Worm (Caenorhabditis elegans): ENCODE results near the gene lpr-7.
A peak's percentile ranks its signal among the peaks of the same experiment; 100 is the strongest.

Gene lpr-7

ce11 chrX:637588-637987 is 18.4 kb upstream of the lpr-7 start:
- TF ChIP-seq unc-62 (GFP tag; optimal IDR thresholded peaks at IDR 0.05) (no peak), let-607 (tag; optimal IDR thresholded peaks at IDR 0.05) (peak in 1 of 2 experiments; percentile 8), ceh-40 (GFP tag; IDR thresholded peaks at IDR 0.05) (no peak), madf-6 (GFP tag; IDR thresholded peaks at IDR 0.05) (no peak), efl-1 (GFP tag; optimal IDR thresholded peaks at IDR 0.05) (no peak), F39B2.1 (GFP tag; IDR thresholded peaks at IDR 0.05) (no peak), B0261.1 (tag; optimal IDR thresholded peaks at IDR 0.05) (no peak), T26A5.8 (tag; optimal IDR thresholded peaks at IDR 0.05) (no peak), ets-4 (GFP tag; optimal IDR thresholded peaks at IDR 0.05) (peak; percentile 16), lin-35 (GFP tag; optimal IDR thresholded peaks at IDR 0.05) (no peak), nhr-80 (tag; optimal IDR thresholded peaks at IDR 0.05) (peak; percentile 89), hmg-20 (GFP tag; IDR thresholded peaks at IDR 0.05) (no peak)

ce11 chrX:641440-641839 is 14.5 kb upstream of the lpr-7 start, which contains the start of gene M6.11:
TSS of gene M6.11 (minus strand) at chrX:641540.
- TF ChIP-seq ceh-79 (tag; optimal IDR thresholded peaks at IDR 0.05) (no peak), K12H6.12 (tag; optimal IDR thresholded peaks at IDR 0.05) (no peak), unc-62 (GFP tag; optimal IDR thresholded peaks at IDR 0.05) (no peak), snpc-3.4 (tag; optimal IDR thresholded peaks at IDR 0.05) (no peak), snpc-4 (GFP tag; optimal IDR thresholded peaks at IDR 0.05) (no peak), snpc-4 (tag; optimal IDR thresholded peaks at IDR 0.05) (no peak), sptf-2 (GFP tag; optimal IDR thresholded peaks at IDR 0.05) (no peak), ets-4 (GFP tag; optimal IDR thresholded peaks at IDR 0.05) (no peak), nfyb-1 (GFP tag; IDR thresholded peaks at IDR 0.05) (no peak), somi-1 (GFP tag; optimal IDR thresholded peaks at IDR 0.05) (no peak), rec-8 (tag; optimal IDR thresholded peaks at IDR 0.05) (no peak), hrde-1 (tag; optimal IDR thresholded peaks at IDR 0.05; ENCODE audit: borderline replicate concordance) (no peak), him-1 (tag; optimal IDR thresholded peaks at IDR 0.05) (no peak), ama-1 (optimal IDR thresholded peaks at IDR 0.05) (no peak), ama-1 (GFP tag; optimal IDR thresholded peaks at IDR 0.05) (no peak), hlh-26 (GFP tag; conservative IDR thresholded peaks at IDR 0.05) (no peak), ztf-18 (tag; optimal IDR thresholded peaks at IDR 0.05) (no peak), mcd-1 (GFP tag; IDR thresholded peaks at IDR 0.05) (no peak), atf-7 (tag; optimal IDR thresholded peaks at IDR 0.05) (no peak), ekl-4 (GFP tag; IDR thresholded peaks at IDR 0.05) (no peak), Y53G8AR.9 (GFP tag; conservative IDR thresholded peaks at IDR 0.05) (no peak)

ce11 chrX:642817-643216 is 13.2 kb upstream of the lpr-7 start:
- TF ChIP-seq ztf-6 (GFP tag; IDR thresholded peaks at IDR 0.05) (no peak), dpff-1 (tag; optimal IDR thresholded peaks at IDR 0.05) (no peak), Y67H2A.10 (GFP tag; conservative IDR thresholded peaks at IDR 0.05) (no peak), nhr-80 (tag; optimal IDR thresholded peaks at IDR 0.05) (peak; percentile 21), egl-44 (GFP tag; IDR thresholded peaks at IDR 0.05) (no peak), snpc-3.4 (tag; optimal IDR thresholded peaks at IDR 0.05) (no peak), somi-1 (GFP tag; optimal IDR thresholded peaks at IDR 0.05) (no peak), snpc-1.3 (tag; optimal IDR thresholded peaks at IDR 0.05; ENCODE audit: insufficient read depth) (no peak)

All from whole organism, young adult.